Fruit fly (Drosophila melanogaster): Measurements from ENCODE around the gene Abd-B.

Gene Abd-B

DNA sequence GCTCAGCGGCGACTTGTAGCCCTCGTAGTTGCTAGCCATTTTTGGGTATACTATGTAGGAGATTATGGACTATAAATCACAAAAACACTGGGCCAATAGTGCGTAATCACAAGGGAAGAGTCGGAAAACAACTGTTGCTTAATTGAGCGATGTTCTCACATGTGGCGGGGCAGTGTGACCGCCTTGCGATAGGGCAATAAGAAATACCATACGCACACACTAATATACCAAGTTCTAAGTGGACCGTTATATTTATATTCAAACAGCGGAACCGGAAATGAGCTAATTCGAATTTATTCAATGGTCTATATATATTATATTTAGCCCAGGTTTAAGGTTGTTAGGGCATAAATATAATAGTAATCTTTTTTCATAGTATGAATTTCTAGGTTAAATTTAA, 48.9 kb upstream of the Abd-B start, which contains the start of gene Adsl (continued):
- TF ChIP-seq ase (GFP tag; IDR thresholded peaks at IDR 0.05) = no peak
- TF ChIP-seq z (GFP tag; IDR thresholded peaks at IDR 0.05) = 0 out of 3 replicates have a peak, but pooled peaks have one; percentile 9
- TF ChIP-seq CG12659 (GFP tag; optimal IDR thresholded peaks at IDR 0.05) = peak; percentile 72
- peak; percentile 18 for TF ChIP-seq Mad (GFP tag; optimal IDR thresholded peaks at IDR 0.05)
- TF ChIP-seq Mes4 (GFP tag; optimal IDR thresholded peaks at IDR 0.05) = peak; percentile 45
- TF ChIP-seq schlank (tag; optimal IDR thresholded peaks at IDR 0.05) = peak; percentile 49
- TF ChIP-seq Sry-β (GFP tag; optimal IDR thresholded peaks at IDR 0.05) = no peak
- TF ChIP-seq CG4282 (GFP tag; optimal IDR thresholded peaks at IDR 0.05) = no peak
- TF ChIP-seq CG32767 (GFP tag; IDR thresholded peaks at IDR 0.05) = peak; percentile 35; the same call in 1 of the 2 replicates
- peak in 1 of 2 experiments; percentile 9 for TF ChIP-seq Hr51 (GFP tag; optimal IDR thresholded peaks at IDR 0.05)
- peak; percentile 3 for TF ChIP-seq eyg (GFP tag; optimal IDR thresholded peaks at IDR 0.05)
- no peak for TF ChIP-seq Bteb2 (GFP tag; optimal IDR thresholded peaks at IDR 0.05)
- no peak for TF ChIP-seq CG4360 (GFP tag; IDR thresholded peaks at IDR 0.05)
- no peak for TF ChIP-seq ap (GFP tag; IDR thresholded peaks at IDR 0.05)
- peak; percentile 85 for TF ChIP-seq CG6813 (GFP tag; optimal IDR thresholded peaks at IDR 0.05)
- TF ChIP-seq CG12942 (GFP tag; optimal IDR thresholded peaks at IDR 0.05) = no peak
- TF ChIP-seq CG2199 (GFP tag; IDR thresholded peaks at IDR 0.05) = no peak
- no peak for TF ChIP-seq cas (GFP tag; IDR thresholded peaks at IDR 0.05)
- no peak for TF ChIP-seq H2.0 (GFP tag; IDR thresholded peaks at IDR 0.05)
- TF ChIP-seq danr (GFP tag; IDR thresholded peaks at IDR 0.05) = no peak
- peak; percentile 45 for TF ChIP-seq CG12299 (tag; optimal IDR thresholded peaks at IDR 0.05)
- no peak for TF ChIP-seq CG30020 (tag; optimal IDR thresholded peaks at IDR 0.05)
- TF ChIP-seq Dp (GFP tag; optimal IDR thresholded peaks at IDR 0.05) = peak; percentile 45
- peak; percentile 84; the same call in 1 of the 2 replicates for TF ChIP-seq CG31441 (GFP tag; IDR thresholded peaks at IDR 0.05)
- no peak for TF ChIP-seq bowl (GFP tag; IDR thresholded peaks at IDR 0.05)
- no peak for TF ChIP-seq CG16779 (GFP tag; IDR thresholded peaks at IDR 0.05)
- peak; percentile 54 for TF ChIP-seq bigmax (GFP tag; optimal IDR thresholded peaks at IDR 0.05)
- no peak for TF ChIP-seq CG4404 (GFP tag; IDR thresholded peaks at IDR 0.05)
- TF ChIP-seq CG34422 (GFP tag; IDR thresholded peaks at IDR 0.05) = peak; percentile 42; the same call in 1 of the 3 replicates
- peak; percentile 99 for TF ChIP-seq stwl (tag; optimal IDR thresholded peaks at IDR 0.05)
- peak; percentile 26; the same call in 1 of the 2 replicates for TF ChIP-seq ato (GFP tag; IDR thresholded peaks at IDR 0.05; ENCODE audit: partially characterized antibody)
- TF ChIP-seq lilli (GFP tag; optimal IDR thresholded peaks at IDR 0.05) = no peak
- no peak; the same call in 2 of the 3 replicates for TF ChIP-seq CG6791 (GFP tag; IDR thresholded peaks at IDR 0.05; ENCODE audit: partially characterized antibody)
- TF ChIP-seq HmgZ (tag; optimal IDR thresholded peaks at IDR 0.05) = peak; percentile 37
- peak; percentile 25; the same call in 1 of the 2 replicates for TF ChIP-seq bbx (GFP tag; IDR thresholded peaks at IDR 0.05; ENCODE audit: partially characterized antibody)
- TF ChIP-seq CG2120 (GFP tag; optimal IDR thresholded peaks at IDR 0.05) = no peak
- no peak for TF ChIP-seq Awh (GFP tag; IDR thresholded peaks at IDR 0.05)
- no peak for TF ChIP-seq bsh (GFP tag; optimal IDR thresholded peaks at IDR 0.05)
- peak; percentile 74 for TF ChIP-seq Sox100B (GFP tag; optimal IDR thresholded peaks at IDR 0.05)
- peak; percentile 13 for TF ChIP-seq p53 (GFP tag; optimal IDR thresholded peaks at IDR 0.05)
- peak; percentile 37 for TF ChIP-seq CG4820 (GFP tag; optimal IDR thresholded peaks at IDR 0.05)
- peak; percentile 78 for TF ChIP-seq ATbp (GFP tag; optimal IDR thresholded peaks at IDR 0.05)
- peak; percentile 79 for TF ChIP-seq HHEX (GFP tag; optimal IDR thresholded peaks at IDR 0.05)
- no peak for TF ChIP-seq D19A (tag; optimal IDR thresholded peaks at IDR 0.05)
- TF ChIP-seq Ada2b (GFP tag; IDR thresholded peaks at IDR 0.05) = peak; percentile 19; the same call in 1 of the 2 replicates
- TF ChIP-seq crc (GFP tag; optimal IDR thresholded peaks at IDR 0.05) = no peak
- no peak; the same call in 1 of the 2 replicates for TF ChIP-seq seq (GFP tag; IDR thresholded peaks at IDR 0.05)
- TF ChIP-seq unc-4 (GFP tag; IDR thresholded peaks at IDR 0.05; ENCODE audit: partially characterized antibody) = 0 out of 2 replicates have a peak, but pooled peaks have one; percentile 29
- TF ChIP-seq Atf-2 (GFP tag; optimal IDR thresholded peaks at IDR 0.05) = no peak
- peak; percentile 2 for TF ChIP-seq HLH54F (GFP tag; optimal IDR thresholded peaks at IDR 0.05)
- no peak for TF ChIP-seq CG31388 (GFP tag; optimal IDR thresholded peaks at IDR 0.05)

Measured in whole organism, embryonic.